Worm (Caenorhabditis elegans): ENCODE results near the gene hbl-1.

The hbl-1 gene

DNA sequence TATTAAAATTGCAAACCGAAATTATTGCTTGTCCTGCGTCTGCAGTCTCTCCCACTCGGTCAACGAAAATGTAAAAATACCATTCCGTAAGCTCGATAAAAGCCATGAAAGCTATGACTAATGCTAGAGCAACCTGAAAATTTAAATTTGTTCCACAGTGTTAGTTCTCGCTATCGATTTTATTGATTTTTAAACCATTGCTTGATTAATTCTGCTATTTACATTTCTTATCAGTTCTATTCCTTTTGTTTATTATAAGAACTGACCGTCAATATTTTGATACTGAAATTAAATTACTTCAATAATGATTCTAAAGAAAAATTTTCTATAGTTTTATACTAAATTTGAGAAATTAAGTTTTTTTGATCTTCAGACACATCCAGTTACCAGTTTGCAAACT lies 17.2 kb downstream of the hbl-1 start:
- TF ChIP-seq K12H6.12 (tag; optimal IDR thresholded peaks at IDR 0.05) (no peak), hsf-1 (GFP tag; IDR thresholded peaks at IDR 0.05) (no peak), somi-1 (GFP tag; optimal IDR thresholded peaks at IDR 0.05) (no peak), B0035.1 (tag; optimal IDR thresholded peaks at IDR 0.05) (no peak), ekl-4 (GFP tag; IDR thresholded peaks at IDR 0.05) (no peak), F57C9.4 (tag; optimal IDR thresholded peaks at IDR 0.05) (no peak), attf-5 (GFP tag; optimal IDR thresholded peaks at IDR 0.05) (no peak), tbx-9 (tag; optimal IDR thresholded peaks at IDR 0.05; ENCODE audit: borderline replicate concordance) (no peak), nhr-80 (tag; optimal IDR thresholded peaks at IDR 0.05) (no peak), F57A8.1 (GFP tag; optimal IDR thresholded peaks at IDR 0.05) (no peak), Y53F4B.3 (GFP tag; IDR thresholded peaks at IDR 0.05) (no peak), ztf-28 (GFP tag; IDR thresholded peaks at IDR 0.05) (no peak), sea-2 (GFP tag; IDR thresholded peaks at IDR 0.05) (no peak)

DNA sequence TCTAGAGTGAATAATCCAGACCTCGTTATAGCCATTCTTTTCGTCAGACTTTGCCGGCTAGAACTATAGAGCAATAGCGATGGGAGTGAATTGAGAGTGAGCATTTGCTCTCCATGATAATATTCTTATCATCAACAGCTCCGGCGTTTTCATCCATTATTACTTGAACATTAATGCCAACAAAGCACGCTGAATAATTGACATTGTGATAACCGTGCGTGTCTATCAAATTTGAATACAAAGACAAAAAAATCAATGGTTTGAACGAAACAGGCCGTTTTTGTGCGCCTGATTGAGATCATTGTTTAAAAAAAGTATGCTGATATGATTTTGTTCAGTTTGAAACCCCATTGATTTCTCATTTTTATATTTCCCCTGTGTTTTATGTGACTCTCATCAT lies 17.7 kb downstream of the hbl-1 start, which contains the start of gene dct-11:
TSS of gene dct-11 (minus strand) at position 136 of the 400 bp plus-strand sequence.
- TF ChIP-seq let-607 (tag; optimal IDR thresholded peaks at IDR 0.05) (peak; percentile 93 to 95), cebp-1 (GFP tag; IDR thresholded peaks at IDR 0.05) (no peak), cebp-1 (tag; optimal IDR thresholded peaks at IDR 0.05) (peak; percentile 42), pha-4 (tag; optimal IDR thresholded peaks at IDR 0.05) (peak; percentile 39), ets-4 (GFP tag; optimal IDR thresholded peaks at IDR 0.05) (peak; percentile 6), F52B5.7 (tag; optimal IDR thresholded peaks at IDR 0.05) (no peak), ztf-22 (GFP tag; optimal IDR thresholded peaks at IDR 0.05) (peak; percentile 23), dox-1 (GFP tag; IDR thresholded peaks at IDR 0.05) (peak; percentile 32; the same call in 1 of the 2 replicates), nhr-27 (tag; optimal IDR thresholded peaks at IDR 0.05) (no peak), nhr-80 (tag; optimal IDR thresholded peaks at IDR 0.05) (peak; percentile 94)

DNA sequence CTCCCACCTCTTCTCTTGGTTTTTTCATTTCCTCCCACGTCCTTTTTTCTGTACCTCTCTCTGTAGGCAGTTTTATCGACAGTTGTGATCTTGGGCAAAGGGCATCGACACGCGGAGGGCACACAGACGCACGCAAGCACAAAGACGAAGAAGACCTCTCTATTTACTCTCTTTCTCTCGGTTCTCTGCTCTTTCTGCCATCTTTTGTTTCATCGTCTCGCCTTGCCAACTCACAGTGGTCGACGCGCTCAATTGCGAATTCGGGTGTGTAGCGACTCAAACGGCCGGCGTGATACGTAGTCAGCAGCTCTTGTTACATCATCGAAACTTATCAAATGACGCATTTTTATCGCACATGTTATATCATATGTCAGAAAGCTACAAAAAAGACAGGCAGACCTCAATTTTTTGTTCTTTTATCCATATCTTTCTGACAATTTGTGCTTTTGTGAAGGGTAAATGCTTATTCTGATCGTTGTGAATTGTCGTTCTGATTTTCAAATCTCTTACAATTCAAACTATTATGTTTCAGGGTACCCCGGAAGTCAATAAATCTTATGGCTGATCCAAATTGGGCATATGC lies 19.2 kb downstream of the hbl-1 start, which contains the start of gene puf-9:
TSS of gene puf-9 (plus strand) at position 533 of the 583 bp plus-strand sequence.
- 0 out of 2 replicates have a peak, but pooled peaks have one; percentile 44 for TF ChIP-seq F39B2.1 (GFP tag; IDR thresholded peaks at IDR 0.05)
- TF ChIP-seq pha-4 (tag; optimal IDR thresholded peaks at IDR 0.05) = peak; percentile 98
- no peak for TF ChIP-seq ztf-28 (GFP tag; IDR thresholded peaks at IDR 0.05)
- TF ChIP-seq bed-1 (GFP tag; IDR thresholded peaks at IDR 0.05) = 0 out of 2 replicates have a peak, but pooled peaks have one; percentile 54
- TF ChIP-seq Y53F4B.3 (GFP tag; IDR thresholded peaks at IDR 0.05) = 0 out of 2 replicates have a peak, but pooled peaks have one; percentile 42
- TF ChIP-seq cebp-2 (GFP tag; IDR thresholded peaks at IDR 0.05) = peak; percentile 88
- no peak for TF ChIP-seq hrde-1 (tag; optimal IDR thresholded peaks at IDR 0.05; ENCODE audit: borderline replicate concordance)
- peak; percentile 92 for TF ChIP-seq Y67H2A.10 (GFP tag; conservative IDR thresholded peaks at IDR 0.05)
- 0 out of 2 replicates have a peak, but pooled peaks have one; percentile 25 for TF ChIP-seq nhr-120 (GFP tag; IDR thresholded peaks at IDR 0.05)
- peak; percentile 92 for TF ChIP-seq Y53G8AR.9 (GFP tag; conservative IDR thresholded peaks at IDR 0.05)
- peak; percentile 99 for TF ChIP-seq lin-40 (tag; optimal IDR thresholded peaks at IDR 0.05)
- TF ChIP-seq repo-1 (tag; optimal IDR thresholded peaks at IDR 0.05) = peak; percentile 78
- TF ChIP-seq mxl-1 (tag; optimal IDR thresholded peaks at IDR 0.05) = no peak
- no peak for TF ChIP-seq snpc-3.4 (tag; optimal IDR thresholded peaks at IDR 0.05)
- TF ChIP-seq ceh-40 (GFP tag; IDR thresholded peaks at IDR 0.05) = 0 out of 2 replicates have a peak, but pooled peaks have one; percentile 28
- peak; percentile 92 for TF ChIP-seq hmg-1.2 (GFP tag; IDR thresholded peaks at IDR 0.05)
- TF ChIP-seq ets-4 (GFP tag; optimal IDR thresholded peaks at IDR 0.05) = peak; percentile 89
- TF ChIP-seq F23B12.7 (tag; optimal IDR thresholded peaks at IDR 0.05; ENCODE audit: insufficient read depth) = peak; percentile 85
- TF ChIP-seq ekl-4 (GFP tag; IDR thresholded peaks at IDR 0.05) = peak; percentile 93
- TF ChIP-seq tlf-1 (GFP tag; optimal IDR thresholded peaks at IDR 0.05) = peak; percentile 94
- no peak for TF ChIP-seq aptf-3 (GFP tag; IDR thresholded peaks at IDR 0.05)
- peak; percentile 61 for TF ChIP-seq die-1 (tag; optimal IDR thresholded peaks at IDR 0.05)
- TF ChIP-seq ceh-100 (GFP tag; IDR thresholded peaks at IDR 0.05) = peak; percentile 56
- peak; percentile 59 for TF ChIP-seq F33H1.4 (GFP tag; IDR thresholded peaks at IDR 0.05)
- TF ChIP-seq hsf-1 (GFP tag; IDR thresholded peaks at IDR 0.05) = no peak
- peak; percentile 97 for TF ChIP-seq atf-7 (tag; optimal IDR thresholded peaks at IDR 0.05)
- TF ChIP-seq egl-18 (GFP tag; IDR thresholded peaks at IDR 0.05) = peak; percentile 82
- peak; percentile 90 for TF ChIP-seq gei-17 (GFP tag; optimal IDR thresholded peaks at IDR 0.05)
- no peak for TF ChIP-seq F57A8.1 (GFP tag; optimal IDR thresholded peaks at IDR 0.05)

All from whole organism, young adult.